Worm (Caenorhabditis elegans) whole organism, midembryonic: ENCODE data around the gene srh-118.
"Not testable (repeated sequence)": the region's sequence is repeated elsewhere in the genome, so short reads cannot be mapped to it uniquely, and the experiment has no call there.

Experiments used
- T22C8.4 ChIP-seq: fragments of 200-800 bp; sonication (Bioruptor generic); IDR thresholded peaks from 2 replicates; pipeline ENCODE4 v1.3.6; 2022; ENCODE audit warnings: missing genetic modification characterization, missing compliant biosample characterization
- cog-1 ChIP-seq: sonication (generic microtip); optimal IDR thresholded peaks from 2 replicates; lab custom pipeline; 2016; ENCODE audit warnings: missing genetic modification characterization, missing compliant biosample characterization
- flt-1 ChIP-seq: fragments of 200-800 bp; sonication (Bioruptor generic); IDR thresholded peaks from 2 replicates; pipeline ENCODE4 v1.3.6; 2022; ENCODE audit warnings: missing genetic modification characterization, missing compliant biosample characterization
- klf-2 ChIP-seq: fragments of 200-800 bp; sonication (Bioruptor generic); conservative IDR thresholded peaks from 2 replicates; pipeline ENCODE4 v1.3.6; 2022; ENCODE audit warnings: missing genetic modification reagents, missing genetic modification characterization, missing compliant biosample characterization
- med-1 ChIP-seq: sonication (generic microtip); optimal IDR thresholded peaks from 2 replicates; lab custom pipeline; 2017; ENCODE audit warnings: missing genetic modification characterization, mild to moderate bottlenecking, missing compliant biosample characterization, antibody characterized with exemption, missing genetic modification reagents; ENCODE audit not compliant: insufficient read depth
- ref-1 ChIP-seq: fragments of 200-800 bp; sonication (Bioruptor generic); conservative IDR thresholded peaks from 2 replicates; pipeline ENCODE4 v1.3.6; 2022; ENCODE audit warnings: missing genetic modification reagents, missing genetic modification characterization, missing compliant biosample characterization
- tab-1 ChIP-seq: fragments of 200-800 bp; sonication (Bioruptor generic); IDR thresholded peaks from 2 replicates; pipeline ENCODE4 v1.3.6; 2022; ENCODE audit warnings: missing genetic modification characterization, missing compliant biosample characterization
- ztf-23 ChIP-seq: fragments of 200-800 bp; sonication (Bioruptor generic); IDR thresholded peaks from 2 replicates; pipeline ENCODE4 v1.3.6; 2022; ENCODE audit warnings: missing genetic modification reagents, missing genetic modification characterization, missing compliant biosample characterization
- ztf-29 ChIP-seq: fragments of 200-800 bp; sonication (Bioruptor generic); IDR thresholded peaks from 2 replicates; pipeline ENCODE4 v1.3.6; 2022; ENCODE audit warnings: missing genetic modification reagents, missing genetic modification characterization, missing compliant biosample characterization

srh-118 gene

DNA sequence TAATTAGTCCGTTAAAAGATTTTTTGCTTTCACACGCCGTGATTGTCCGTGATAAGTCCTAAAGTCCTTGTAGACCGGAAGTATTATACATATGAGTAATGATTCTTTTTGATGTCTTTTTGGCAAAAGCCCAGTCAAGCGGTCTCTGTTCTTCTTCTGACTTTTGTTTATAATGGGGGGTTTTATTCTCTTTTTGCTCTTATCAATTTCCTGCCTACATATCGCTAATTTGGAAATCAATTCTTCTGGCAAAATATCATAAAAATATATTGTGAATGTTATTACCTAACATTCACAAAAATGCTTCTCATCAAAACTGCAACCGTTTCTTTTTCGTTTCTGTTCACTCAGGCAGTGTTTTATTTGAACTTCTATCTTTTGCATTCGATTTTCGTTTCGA is 19.5 kb downstream of the srh-118 start, which contains the start of gene srbc-61:
Gene srbc-61, plus strand, starts transcription at position 301 of the 400 bp plus-strand sequence.
- TF ChIP-seq klf-2 (GFP tag; lab: Robert Waterston, UW) (no peak), flt-1 (GFP tag; lab: Robert Waterston, UW) (no peak), tab-1 (no peak), cog-1 (no peak)

DNA sequence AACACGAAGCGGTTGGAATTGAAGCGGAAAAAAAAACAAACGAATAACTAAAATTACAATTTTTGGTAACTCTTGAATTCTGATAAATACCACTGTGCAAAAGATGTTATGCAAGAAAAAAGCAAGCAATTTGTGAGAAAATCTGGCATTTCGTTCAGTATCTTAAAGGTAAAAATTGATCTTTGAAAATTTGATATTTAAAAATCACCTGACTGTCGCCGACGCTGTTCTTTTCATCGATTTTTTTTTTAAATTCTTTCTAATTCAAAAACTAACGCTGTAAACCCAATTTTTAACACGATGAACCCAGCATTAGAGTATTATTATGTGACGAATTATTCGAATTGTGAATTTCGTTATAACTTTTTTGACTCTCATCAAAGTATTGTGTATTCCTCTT is 22.3 kb downstream of the srh-118 start, which contains the start of gene srh-123:
Gene srh-123, plus strand, starts transcription at position 301 of the 400 bp plus-strand sequence.
- TF ChIP-seq tab-1: no peak
- no peak for TF ChIP-seq cog-1
- no peak for TF ChIP-seq ref-1
- no peak for TF ChIP-seq klf-2 (GFP tag; lab: Robert Waterston, UW)
- TF ChIP-seq ztf-23 (GFP tag; lab: Robert Waterston, UW): no peak
- TF ChIP-seq ztf-29 (GFP tag; lab: Robert Waterston, UW): no peak
- no peak for TF ChIP-seq med-1 (GFP tag; lab: Kevin White, UChicago)
- TF ChIP-seq T22C8.4: no peak
- TF ChIP-seq flt-1 (GFP tag; lab: Robert Waterston, UW): no peak

DNA sequence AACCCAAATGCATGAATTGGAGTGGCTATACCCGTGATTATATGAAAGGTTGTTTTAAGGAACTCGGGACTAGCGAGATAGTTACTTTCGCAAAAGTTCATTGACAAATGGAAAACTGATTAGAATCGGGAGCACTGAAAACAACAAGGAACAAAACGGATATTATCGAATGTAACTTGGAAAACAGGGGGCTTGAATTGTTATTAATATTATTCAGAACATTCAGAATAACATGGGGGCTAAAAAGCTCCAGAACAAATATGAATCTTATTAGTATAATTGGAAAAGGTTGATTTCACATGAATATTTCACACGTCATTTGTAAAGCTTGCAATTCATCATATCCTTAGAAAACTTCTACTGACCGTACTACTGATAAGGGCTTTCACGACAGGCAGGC is 24.4 kb downstream of the srh-118 start, which contains the start of gene srh-235:
Gene srh-235, minus strand, starts transcription at position 101 of the 400 bp plus-strand sequence.
- TF ChIP-seq T22C8.4 (no peak), klf-2 (GFP tag; lab: Robert Waterston, UW) (no peak), flt-1 (GFP tag; lab: Robert Waterston, UW) (no peak), tab-1 (no peak), ztf-29 (GFP tag; lab: Robert Waterston, UW) (no peak), cog-1 (no peak), ref-1 (no peak), ztf-23 (GFP tag; lab: Robert Waterston, UW) (no peak), med-1 (GFP tag; lab: Kevin White, UChicago) (no peak)

DNA sequence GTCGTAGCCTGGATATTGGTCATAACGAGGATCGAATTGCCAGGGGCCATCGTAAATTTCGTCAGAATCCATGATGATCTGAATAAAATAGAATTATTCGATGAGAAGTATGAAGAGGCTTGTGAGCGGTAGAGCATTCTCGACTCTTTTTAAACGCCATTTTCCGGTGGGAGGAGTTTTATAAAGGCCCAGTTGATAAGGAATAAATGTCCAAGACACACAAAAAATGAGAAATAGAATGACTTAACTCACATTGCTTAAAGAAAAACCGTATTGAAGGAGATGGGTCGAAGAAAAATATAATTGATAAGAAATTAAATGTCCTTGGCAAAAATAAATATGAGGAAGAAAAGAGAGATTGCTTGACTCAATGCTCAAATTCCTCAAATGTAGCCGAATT is 26.8 kb downstream of the srh-118 start, which contains the start of gene F20E11.17:
Gene F20E11.17, minus strand, starts transcription at position 101 of the 400 bp plus-strand sequence.
- TF ChIP-seq ztf-23 (GFP tag; lab: Robert Waterston, UW): no peak
- no peak for TF ChIP-seq tab-1
- TF ChIP-seq med-1 (GFP tag; lab: Kevin White, UChicago): no peak
- TF ChIP-seq klf-2 (GFP tag; lab: Robert Waterston, UW): no peak
- no peak for TF ChIP-seq flt-1 (GFP tag; lab: Robert Waterston, UW)
- no peak for TF ChIP-seq T22C8.4
- no peak for TF ChIP-seq ref-1
- no peak for TF ChIP-seq ztf-29 (GFP tag; lab: Robert Waterston, UW)
- TF ChIP-seq cog-1: no peak

DNA sequence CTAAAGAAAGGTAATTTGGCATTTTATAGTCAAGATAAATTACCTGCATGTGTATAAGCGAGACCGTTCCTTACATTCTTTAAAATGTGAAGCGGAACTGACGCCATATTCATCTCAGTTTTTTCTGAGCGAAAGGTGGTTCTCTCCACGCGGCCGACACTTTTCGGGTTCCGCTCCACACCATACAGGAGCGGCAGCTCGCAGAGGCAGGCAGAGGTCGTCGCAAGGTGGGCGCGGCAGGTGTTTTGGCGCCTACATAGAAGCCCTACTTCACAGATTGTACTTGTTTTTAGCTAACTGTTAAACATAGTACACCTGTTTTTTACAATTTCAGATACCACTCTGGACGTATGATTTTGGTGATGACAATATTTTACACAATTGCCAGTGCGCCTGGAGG is 28.1 kb downstream of the srh-118 start:
- TF ChIP-seq ztf-29 (GFP tag; lab: Robert Waterston, UW) (no peak), ztf-23 (GFP tag; lab: Robert Waterston, UW) (no peak), tab-1 (no peak), med-1 (GFP tag; lab: Kevin White, UChicago) (no peak), ref-1 (no peak), klf-2 (GFP tag; lab: Robert Waterston, UW) (no peak), T22C8.4 (no peak), cog-1 (no peak), flt-1 (GFP tag; lab: Robert Waterston, UW) (no peak)

DNA sequence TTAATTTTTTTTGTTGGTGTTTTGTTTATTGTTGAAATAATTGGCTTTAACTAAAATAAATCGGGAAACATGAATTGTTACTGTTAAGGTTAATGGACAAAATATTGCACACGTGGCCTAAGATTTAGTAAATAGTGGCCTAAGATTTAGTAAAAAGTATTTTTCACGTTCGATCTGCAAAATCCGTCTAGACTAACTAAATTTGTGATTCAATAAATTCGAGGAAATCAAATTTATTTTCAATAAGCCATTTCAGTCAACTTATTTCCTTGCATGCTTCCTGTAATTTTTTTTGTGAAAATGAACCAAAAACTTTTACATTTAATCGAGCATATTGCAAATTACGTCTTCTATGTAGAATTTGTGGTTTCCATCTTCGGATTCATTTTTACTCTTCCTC is 29.2 kb downstream of the srh-118 start, which contains the start of gene srw-72:
Gene srw-72, plus strand, starts transcription at position 301 of the 400 bp plus-strand sequence.
- TF ChIP-seq ref-1: no peak
- no peak for TF ChIP-seq ztf-23 (GFP tag; lab: Robert Waterston, UW)
- TF ChIP-seq tab-1: no peak
- TF ChIP-seq ztf-29 (GFP tag; lab: Robert Waterston, UW): no peak
- no peak for TF ChIP-seq klf-2 (GFP tag; lab: Robert Waterston, UW)
- no peak for TF ChIP-seq T22C8.4

DNA sequence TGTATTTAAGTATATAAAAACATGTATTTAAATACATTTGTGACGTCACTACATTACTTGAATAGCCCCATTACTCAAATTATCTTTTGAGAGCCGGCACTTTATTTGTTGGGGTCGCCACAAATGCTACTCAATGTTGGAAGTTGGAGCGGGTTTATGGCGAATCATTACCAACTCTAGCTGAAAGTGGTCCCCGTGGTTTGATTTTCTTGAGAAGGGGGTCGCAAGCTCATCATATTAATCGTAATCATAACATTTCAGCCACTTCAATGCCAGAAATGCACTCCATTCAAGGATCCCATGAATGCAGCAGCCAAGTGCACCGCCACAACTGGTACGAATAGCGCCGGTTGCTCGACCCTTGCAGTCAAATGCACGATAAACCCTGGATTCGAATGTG is 31.7 kb downstream of the srh-118 start, which contains the start of gene F20E11.7:
Gene F20E11.7, plus strand, starts transcription at position 301 of the 400 bp plus-strand sequence.
- TF ChIP-seq ztf-23 (GFP tag; lab: Robert Waterston, UW); med-1 (GFP tag; lab: Kevin White, UChicago); klf-2 (GFP tag; lab: Robert Waterston, UW): not testable (repeated sequence)

DNA sequence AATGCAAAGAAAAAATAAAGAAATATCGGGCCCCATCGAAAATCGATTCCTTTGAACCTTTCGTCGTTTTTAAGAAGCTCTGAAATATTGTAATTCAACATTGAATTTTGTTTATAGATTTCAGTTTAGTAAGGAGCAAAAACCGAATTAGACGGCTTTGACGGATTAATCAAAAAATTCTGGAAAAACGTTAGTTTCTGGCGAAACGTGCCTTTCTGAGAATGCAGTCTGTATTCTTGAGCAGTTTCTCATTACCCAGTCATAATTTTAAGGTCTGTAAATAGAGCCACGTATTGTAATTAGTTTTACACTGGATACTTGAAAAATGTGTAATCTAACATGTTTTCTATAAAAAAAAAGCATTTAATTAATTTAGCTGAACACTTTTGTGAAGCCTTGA is 35.9 kb downstream of the srh-118 start, which contains the start of gene srz-48:
Gene srz-48, minus strand, starts transcription at position 101 of the 400 bp plus-strand sequence.
- no peak for TF ChIP-seq T22C8.4
- no peak for TF ChIP-seq tab-1
- no peak for TF ChIP-seq ztf-23 (GFP tag; lab: Robert Waterston, UW)
- TF ChIP-seq cog-1: no peak
- no peak for TF ChIP-seq flt-1 (GFP tag; lab: Robert Waterston, UW)
- TF ChIP-seq ref-1: no peak
- TF ChIP-seq ztf-29 (GFP tag; lab: Robert Waterston, UW): no peak
- TF ChIP-seq med-1 (GFP tag; lab: Kevin White, UChicago): no peak
- TF ChIP-seq klf-2 (GFP tag; lab: Robert Waterston, UW): no peak

DNA sequence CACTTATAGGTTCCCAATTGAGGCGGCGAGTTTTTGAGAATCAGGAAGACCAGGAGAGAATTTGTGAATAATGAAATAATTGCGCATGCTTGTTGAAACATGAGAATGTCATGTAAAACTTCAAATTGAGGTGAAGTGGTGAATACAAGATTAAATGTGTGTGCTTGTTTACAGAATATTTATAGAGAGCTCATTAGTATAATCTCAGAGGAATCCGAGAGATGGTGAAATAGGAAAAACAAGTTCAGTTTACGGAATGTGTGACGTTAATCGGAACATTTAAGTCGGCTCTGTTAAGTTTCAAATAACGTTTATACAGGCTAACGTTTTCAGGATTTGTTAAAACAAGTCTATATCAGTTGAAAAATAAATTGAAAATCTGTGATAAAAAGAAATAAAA is 37.9 kb downstream of the srh-118 start, which contains the start of gene str-200:
Gene str-200, minus strand, starts transcription at position 101 of the 400 bp plus-strand sequence.
- no peak for TF ChIP-seq ztf-29 (GFP tag; lab: Robert Waterston, UW)
- TF ChIP-seq tab-1: no peak
- TF ChIP-seq flt-1 (GFP tag; lab: Robert Waterston, UW): no peak
- no peak for TF ChIP-seq ztf-23 (GFP tag; lab: Robert Waterston, UW)
- no peak for TF ChIP-seq ref-1
- no peak for TF ChIP-seq klf-2 (GFP tag; lab: Robert Waterston, UW)
- no peak for TF ChIP-seq med-1 (GFP tag; lab: Kevin White, UChicago)
- TF ChIP-seq T22C8.4: no peak
- TF ChIP-seq cog-1: no peak

DNA sequence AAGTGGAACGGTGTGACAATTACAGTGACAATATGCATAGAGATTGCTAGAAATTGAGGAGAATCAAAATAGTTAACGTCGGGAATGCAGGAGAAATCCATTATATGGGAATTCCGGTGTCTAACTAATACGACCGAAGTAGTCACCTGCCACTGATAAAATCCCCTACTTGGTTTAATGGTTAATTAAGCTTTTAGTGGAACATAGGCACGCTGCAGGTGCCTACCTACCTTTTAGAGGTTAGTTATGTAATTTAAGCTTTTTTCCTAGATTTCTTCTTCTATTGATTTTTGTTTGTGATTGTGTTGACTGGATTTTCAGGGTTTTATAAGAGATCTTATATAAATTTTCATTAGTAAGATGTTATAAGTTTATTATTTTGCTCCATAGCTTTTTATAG is 39.8 kb downstream of the srh-118 start, which contains the start of gene srh-203:
Gene srh-203, minus strand, starts transcription at position 101 of the 400 bp plus-strand sequence.
- not testable (repeated sequence) for TF ChIP-seq cog-1; ztf-29 (GFP tag; lab: Robert Waterston, UW); klf-2 (GFP tag; lab: Robert Waterston, UW)
